Worm (Caenorhabditis elegans) whole organism, late embryonic: ENCODE data around the gene mrpl-20.

Experiments used
- C38D4.7 ChIP-seq: fragments of 200-800 bp; sonication (Bioruptor generic); optimal IDR thresholded peaks from 2 replicates; lab custom pipeline; 2018; ENCODE audit warnings: mild to moderate bottlenecking, missing genetic modification characterization, moderate library complexity, missing compliant biosample characterization
- T23F11.4 ChIP-seq: fragments of 200-800 bp; sonication (Bioruptor generic); optimal IDR thresholded peaks from 2 replicates; lab custom pipeline; 2018; ENCODE audit warnings: mild to moderate bottlenecking, missing genetic modification characterization, missing compliant biosample characterization
- Y22D7AL.16 ChIP-seq: sonication (generic microtip); optimal IDR thresholded peaks from 2 replicates; lab custom pipeline; 2016; ENCODE audit warnings: missing genetic modification characterization, missing compliant biosample characterization
- ceh-18 ChIP-seq: sonication (generic microtip); optimal IDR thresholded peaks from 2 replicates; lab custom pipeline; 2016; ENCODE audit warnings: missing genetic modification characterization, missing compliant biosample characterization
- ceh-22 ChIP-seq: sonication (generic microtip); optimal IDR thresholded peaks from 2 replicates; lab custom pipeline; 2017; ENCODE audit warnings: missing biosample characterization, missing genetic modification characterization
- ceh-45 ChIP-seq: fragments of 200-800 bp; sonication (Bioruptor generic); IDR thresholded peaks from 2 replicates; pipeline ENCODE4 v1.3.6; 2022; ENCODE audit warnings: missing genetic modification reagents, missing genetic modification characterization, missing compliant biosample characterization
- ceh-48 ChIP-seq: sonication (generic microtip); optimal IDR thresholded peaks from 2 replicates; lab custom pipeline; 2016; ENCODE audit warnings: missing genetic modification characterization, inconsistent platforms, missing compliant biosample characterization
- ceh-6 ChIP-seq: fragments of 200-800 bp; sonication (Bioruptor generic); optimal IDR thresholded peaks from 2 replicates; lab custom pipeline; 2018; ENCODE audit warnings: mild to moderate bottlenecking, missing genetic modification characterization, missing compliant biosample characterization
- elt-2 ChIP-seq: sonication (generic microtip); optimal IDR thresholded peaks from 2 replicates; lab custom pipeline; 2016; ENCODE audit warnings: missing genetic modification reagents, missing genetic modification characterization, missing compliant biosample characterization
- elt-4 ChIP-seq: sonication (generic microtip); optimal IDR thresholded peaks from 2 replicates; lab custom pipeline; 2016; ENCODE audit warnings: missing genetic modification characterization, missing compliant biosample characterization
- ets-4 ChIP-seq: sonication (generic microtip); optimal IDR thresholded peaks from 2 replicates; lab custom pipeline; 2016; ENCODE audit warnings: missing genetic modification characterization, missing compliant biosample characterization
- eyg-1 ChIP-seq: sonication (generic microtip); optimal IDR thresholded peaks from 2 replicates; lab custom pipeline; 2016; ENCODE audit warnings: missing genotype, missing genetic modification characterization, missing compliant biosample characterization
- mec-3 ChIP-seq: sonication (generic microtip); optimal IDR thresholded peaks from 2 replicates; lab custom pipeline; 2016; ENCODE audit warnings: borderline replicate concordance, missing genetic modification characterization, missing compliant biosample characterization
- nhr-232 ChIP-seq: sonication (generic microtip); optimal IDR thresholded peaks from 2 replicates; lab custom pipeline; 2016; ENCODE audit warnings: missing genetic modification characterization, missing compliant biosample characterization
- pat-9 ChIP-seq: fragments of 200-800 bp; sonication (Bioruptor generic); optimal IDR thresholded peaks from 2 replicates; lab custom pipeline; 2018; ENCODE audit warnings: mild to moderate bottlenecking, missing genetic modification characterization, moderate library complexity, missing compliant biosample characterization
- pqm-1 ChIP-seq: sonication (generic microtip); optimal IDR thresholded peaks from 2 replicates; lab custom pipeline; 2016; ENCODE audit warnings: missing genetic modification characterization, missing compliant biosample characterization
- sox-2 ChIP-seq: fragments of 200-800 bp; sonication (Bioruptor generic); IDR thresholded peaks from 2 replicates; pipeline ENCODE4 v1.3.6; 2022; ENCODE audit warnings: missing genetic modification reagents, missing genetic modification characterization, missing compliant biosample characterization
- tbx-2 ChIP-seq: sonication (generic microtip); optimal IDR thresholded peaks from 2 replicates; lab custom pipeline; 2016; ENCODE audit warnings: missing genetic modification characterization, missing compliant biosample characterization
- unc-42 ChIP-seq: sonication (generic microtip); optimal IDR thresholded peaks from 2 replicates; lab custom pipeline; 2016; ENCODE audit warnings: missing genotype, missing genetic modification characterization, missing compliant biosample characterization
- unc-86 ChIP-seq: sonication (generic microtip); optimal IDR thresholded peaks from 2 replicates; lab custom pipeline; 2016; ENCODE audit warnings: missing genetic modification characterization, missing compliant biosample characterization
- zip-5 ChIP-seq: sonication (generic microtip); optimal IDR thresholded peaks from 2 replicates; lab custom pipeline; 2016; ENCODE audit warnings: missing genetic modification characterization, missing compliant biosample characterization

Gene mrpl-20

DNA sequence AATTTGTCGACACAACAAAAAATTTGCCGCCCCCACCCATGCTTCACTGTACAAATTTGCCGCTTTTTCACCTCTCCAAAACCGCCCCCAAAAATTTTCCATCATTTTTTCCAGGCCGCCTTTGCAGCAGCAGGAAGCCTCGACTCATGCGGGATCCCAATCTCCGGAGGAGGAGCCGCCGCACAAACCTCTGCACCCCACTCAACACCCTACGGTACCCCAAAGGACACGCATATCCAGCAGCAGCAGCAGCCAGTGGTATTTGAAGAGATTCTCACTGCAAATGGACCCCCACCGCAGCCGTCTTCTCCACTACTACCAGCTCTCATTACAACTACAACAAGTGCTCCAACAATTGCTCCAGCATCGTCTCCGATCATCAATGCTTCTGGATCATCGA lies 45.0 kb downstream of the mrpl-20 start:
- TF ChIP-seq pqm-1 (tag; lab: Kevin White, UChicago) (no peak), unc-42 (tag; lab: Kevin White, UChicago) (no peak), ceh-18 (no peak), tbx-2 (tag; lab: Kevin White, UChicago) (no peak), pat-9 (tag; lab: Kevin White, UChicago) (no peak), mec-3 (tag; lab: Kevin White, UChicago) (no peak), ceh-48 (no peak)

DNA sequence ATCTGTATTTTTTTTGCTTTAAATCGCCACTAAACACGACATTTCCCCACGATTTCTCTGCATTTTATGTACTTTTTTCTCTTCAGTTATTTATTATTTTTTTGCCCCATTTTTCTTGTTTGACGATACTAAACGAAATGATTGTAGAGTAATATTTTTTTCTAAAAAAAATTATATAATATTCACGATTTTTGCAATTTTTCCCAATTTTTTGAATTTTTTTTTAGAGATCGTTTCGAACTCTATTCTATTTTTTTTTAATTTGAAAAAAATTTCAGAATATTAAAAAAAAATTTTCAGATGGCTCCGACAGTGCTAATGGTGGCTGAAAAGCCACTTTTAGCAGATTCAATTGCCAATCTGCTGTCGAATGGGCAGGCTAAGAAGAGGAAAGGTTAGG lies 51.4 kb downstream of the mrpl-20 start, which contains the start of gene Y48C3A.14:
Gene Y48C3A.14 (plus strand): TSS at position 301 of the 400 bp plus-strand sequence.
- TF ChIP-seq ceh-6 (GFP tag; lab: Kevin White, UChicago) (no peak), zip-5 (tag; lab: Kevin White, UChicago) (no peak), T23F11.4 (no peak), elt-2 (tag; lab: Kevin White, UChicago) (no peak), tbx-2 (tag; lab: Kevin White, UChicago) (no peak), ceh-22 (tag; lab: Kevin White, UChicago) (no peak), nhr-232 (no peak), elt-4 (tag; lab: Kevin White, UChicago) (no peak), sox-2 (no peak), C38D4.7 (no peak), Y22D7AL.16 (tag; lab: Kevin White, UChicago) (no peak), unc-86 (no peak), ets-4 (no peak), eyg-1 (no peak), ceh-45 (GFP tag; lab: Robert Waterston, UW) (no peak)
